Fruit fly (Drosophila melanogaster): ENCODE measurements around the gene CG46311.

- TF ChIP-seq CG14655 (GFP tag; optimal IDR thresholded peaks at IDR 0.05) (no peak), rn (GFP tag; IDR thresholded peaks at IDR 0.05) (no peak), CG13204 (GFP tag; optimal IDR thresholded peaks at IDR 0.05) (no peak), EcR (GFP tag; optimal IDR thresholded peaks at IDR 0.05) (no peak), Ets98B (GFP tag; IDR thresholded peaks at IDR 0.05) (no peak), gl (tag; optimal IDR thresholded peaks at IDR 0.05) (no peak), CG10348 (GFP tag; IDR thresholded peaks at IDR 0.05) (no peak), CG34367 (tag; optimal IDR thresholded peaks at IDR 0.05) (no peak), D1 (tag; optimal IDR thresholded peaks at IDR 0.05) (no peak), CG4496 (GFP tag; IDR thresholded peaks at IDR 0.05) (no peak), CG9948 (tag; optimal IDR thresholded peaks at IDR 0.05) (no peak)
Observed at dm6 chrX:13568841-13569240, 5.2 kb downstream of the CG46311 start.
